Worm (Caenorhabditis elegans) whole organism, mixed stage, embryonic: ENCODE data around the gene M163.11.

Experiments
- M03D4.4 ChIP-seq: sonication (generic microtip); optimal IDR thresholded peaks from 2 replicates; lab custom pipeline; 2017; ENCODE audit warnings: mild to moderate bottlenecking, missing genetic modification characterization, missing compliant biosample characterization
- blmp-1 ChIP-seq: fragments of 150-350 bp; optimal IDR thresholded peaks from 2 replicates; lab custom pipeline; 2014; ENCODE audit warnings: missing biosample characterization, missing genetic modification characterization
- ceh-39 ChIP-seq: fragments of 150-350 bp; optimal IDR thresholded peaks from 2 replicates; lab custom pipeline; 2014; ENCODE audit warnings: missing biosample characterization, missing genetic modification characterization
- ceh-43 ChIP-seq: fragments of 200-800 bp; sonication (Bioruptor generic); optimal IDR thresholded peaks from 2 replicates; lab custom pipeline; 2018; ENCODE audit warnings: mild to moderate bottlenecking, missing genetic modification characterization, moderate library complexity, missing compliant biosample characterization
- ceh-83 ChIP-seq: fragments of 200-800 bp; sonication (Bioruptor generic); optimal IDR thresholded peaks from 2 replicates; lab custom pipeline; 2018; ENCODE audit warnings: mild to moderate bottlenecking, missing genetic modification characterization, missing compliant biosample characterization
- ces-1 ChIP-seq: fragments of 150-350 bp; optimal IDR thresholded peaks from 2 replicates; lab custom pipeline; 2014; ENCODE audit warnings: missing biosample characterization, missing genetic modification reagents, missing genetic modification characterization
- cnd-1 ChIP-seq: fragments of 200-800 bp; sonication (Bioruptor generic); optimal IDR thresholded peaks from 2 replicates; lab custom pipeline; 2018; ENCODE audit warnings: mild to moderate bottlenecking, missing genetic modification characterization, missing compliant biosample characterization
- drap-1 ChIP-seq: fragments of 200-800 bp; sonication (Bioruptor generic); optimal IDR thresholded peaks from 3 replicates; lab custom pipeline; 2018; ENCODE audit warnings: mild to moderate bottlenecking, missing genetic modification characterization, missing compliant biosample characterization
- elt-3 ChIP-seq: fragments of 150-350 bp; optimal IDR thresholded peaks from 2 replicates; lab custom pipeline; 2014; ENCODE audit warnings: missing biosample characterization, missing genetic modification characterization
- hlh-1 ChIP-seq: fragments of 150-350 bp; optimal IDR thresholded peaks from 2 replicates; lab custom pipeline; 2014; ENCODE audit warnings: missing biosample characterization, missing genetic modification reagents, missing genetic modification characterization
- lin-13 ChIP-seq: fragments of 150-350 bp; optimal IDR thresholded peaks from 2 replicates; lab custom pipeline; 2014; ENCODE audit warnings: missing biosample characterization, missing genetic modification characterization
- lin-32 ChIP-seq: fragments of 200-800 bp; sonication (Bioruptor generic); optimal IDR thresholded peaks from 2 replicates; lab custom pipeline; 2018; ENCODE audit warnings: mild to moderate bottlenecking, missing genetic modification characterization, missing compliant biosample characterization
- lsy-2 ChIP-seq: fragments of 150-350 bp; optimal IDR thresholded peaks from 2 replicates; lab custom pipeline; 2014; ENCODE audit warnings: missing biosample characterization, missing genetic modification characterization
- mab-5 ChIP-seq: fragments of 150-350 bp; optimal IDR thresholded peaks from 2 replicates; lab custom pipeline; 2014; ENCODE audit warnings: missing biosample characterization, missing genetic modification characterization
- mep-1 ChIP-seq: fragments of 150-350 bp; optimal IDR thresholded peaks from 2 replicates; lab custom pipeline; 2017; ENCODE audit warnings: missing biosample characterization, missing genetic modification reagents, missing genetic modification characterization, inconsistent platforms
- mls-2 ChIP-seq: sonication (generic microtip); optimal IDR thresholded peaks from 2 replicates; lab custom pipeline; 2016; ENCODE audit warnings: mild to moderate bottlenecking, missing genetic modification characterization, moderate library complexity, missing compliant biosample characterization
- nhr-12 ChIP-seq: fragments of 150-350 bp; optimal IDR thresholded peaks from 2 replicates; lab custom pipeline; 2014; ENCODE audit warnings: missing biosample characterization, missing genetic modification characterization
- nhr-2 ChIP-seq: fragments of 150-350 bp; optimal IDR thresholded peaks from 2 replicates; lab custom pipeline; 2014; ENCODE audit warnings: missing biosample characterization, missing genetic modification characterization
- nhr-28 ChIP-seq: fragments of 150-350 bp; optimal IDR thresholded peaks from 2 replicates; lab custom pipeline; 2014; ENCODE audit warnings: missing biosample characterization, missing genetic modification characterization
- nhr-76 ChIP-seq: sonication (generic microtip); optimal IDR thresholded peaks from 2 replicates; lab custom pipeline; 2017; ENCODE audit warnings: missing biosample characterization, missing genetic modification characterization
- snpc-4 ChIP-seq: fragments of 150-350 bp; optimal IDR thresholded peaks from 2 replicates; lab custom pipeline; 2014; ENCODE audit warnings: missing biosample characterization, missing genetic modification characterization
- sptf-1 ChIP-seq: sonication (generic microtip); optimal IDR thresholded peaks from 2 replicates; lab custom pipeline; 2017; ENCODE audit warnings: mild to moderate bottlenecking, missing genetic modification characterization, moderate library complexity, missing compliant biosample characterization
- tbx-8 ChIP-seq: fragments of 200-800 bp; sonication (Bioruptor generic); optimal IDR thresholded peaks from 2 replicates; lab custom pipeline; 2018; ENCODE audit warnings: mild to moderate bottlenecking, missing genetic modification characterization, moderate library complexity, missing compliant biosample characterization
- unc-120 ChIP-seq: sonication (generic microtip); optimal IDR thresholded peaks from 2 replicates; lab custom pipeline; 2017; ENCODE audit warnings: missing genetic modification characterization, missing compliant biosample characterization; ENCODE audit not compliant: poor library complexity, severe bottlenecking
- unc-39 ChIP-seq: fragments of 150-350 bp; optimal IDR thresholded peaks from 2 replicates; lab custom pipeline; 2014; ENCODE audit warnings: missing biosample characterization, missing genetic modification characterization
- unc-62 ChIP-seq: fragments of 150-350 bp; optimal IDR thresholded peaks from 2 replicates; lab custom pipeline; 2014; ENCODE audit warnings: missing biosample characterization, missing genetic modification reagents, missing genetic modification characterization
- zip-8 ChIP-seq: fragments of 150-350 bp; optimal IDR thresholded peaks from 2 replicates; lab custom pipeline; 2014; ENCODE audit warnings: missing biosample characterization, missing genetic modification characterization
- ztf-11 ChIP-seq: fragments of 150-350 bp; optimal IDR thresholded peaks from 2 replicates; lab custom pipeline; 2014; ENCODE audit warnings: missing biosample characterization, missing genetic modification characterization

M163.11 gene

DNA sequence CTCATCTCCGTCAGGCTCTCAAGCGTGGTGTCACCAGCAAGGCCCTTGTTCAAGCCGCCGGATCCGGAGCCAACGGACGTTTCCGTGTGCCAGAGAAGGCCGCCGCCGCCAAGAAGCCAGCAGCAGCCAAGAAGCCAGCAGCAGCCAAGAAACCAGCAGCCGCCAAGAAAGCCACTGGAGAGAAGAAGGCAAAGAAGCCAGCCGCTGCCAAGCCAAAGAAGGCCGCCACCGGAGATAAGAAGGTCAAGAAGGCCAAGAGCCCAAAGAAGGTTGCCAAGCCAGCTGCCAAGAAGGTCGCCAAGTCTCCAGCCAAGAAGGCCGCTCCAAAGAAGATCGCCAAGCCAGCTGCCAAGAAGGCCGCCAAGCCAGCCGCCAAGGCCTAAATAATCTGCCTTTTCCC is 11.3 kb downstream of the M163.11 start:
- TF ChIP-seq ztf-11 (tag; lab: Kevin White, UChicago) (no peak), M03D4.4 (tag; lab: Kevin White, UChicago) (no peak), mab-5 (tag; lab: Kevin White, UChicago) (no peak), ces-1 (GFP tag; lab: Kevin White, UChicago) (no peak), unc-120 (tag; lab: Kevin White, UChicago) (no peak), ceh-43 (GFP tag; lab: Kevin White, UChicago) (no peak), nhr-12 (tag; lab: Kevin White, UChicago) (no peak), elt-3 (tag; lab: Kevin White, UChicago) (no peak), nhr-28 (tag; lab: Kevin White, UChicago) (no peak), ceh-83 (GFP tag; lab: Kevin White, UChicago) (no peak), nhr-76 (tag; lab: Kevin White, UChicago) (no peak), cnd-1 (no peak), mep-1 (no peak), lin-32 (GFP tag; lab: Kevin White, UChicago) (no peak)

DNA sequence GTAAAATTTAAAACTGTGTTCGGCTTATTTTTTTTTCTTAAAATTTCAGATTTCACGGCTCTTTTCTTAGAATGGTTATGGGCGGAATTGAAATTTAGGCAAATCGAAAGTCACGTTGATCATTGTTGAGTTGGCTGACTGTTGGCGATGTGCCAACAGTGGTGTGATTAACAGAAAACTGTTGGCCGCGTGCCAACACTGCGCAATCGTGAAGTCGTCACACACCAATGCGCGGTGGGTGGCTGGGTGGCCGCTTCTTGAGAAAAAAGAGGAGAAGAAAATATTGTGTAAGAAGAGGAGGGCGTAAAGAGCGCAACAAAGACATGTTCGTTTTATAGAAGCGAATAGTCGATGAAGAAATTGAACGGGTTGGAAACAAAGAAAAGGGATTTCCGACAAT is 11.9 kb downstream of the M163.11 start:
- TF ChIP-seq ceh-39 (tag; lab: Kevin White, UChicago): peak; percentile 70
- TF ChIP-seq zip-8 (tag; lab: Kevin White, UChicago): peak; percentile 23
- no peak for TF ChIP-seq M03D4.4 (tag; lab: Kevin White, UChicago)
- TF ChIP-seq drap-1: no peak
- TF ChIP-seq nhr-28 (tag; lab: Kevin White, UChicago): no peak
- TF ChIP-seq mep-1: peak; percentile 38
- TF ChIP-seq nhr-2 (tag; lab: Kevin White, UChicago): no peak
- TF ChIP-seq blmp-1 (tag; lab: Kevin White, UChicago): no peak
- peak; percentile 22 for TF ChIP-seq mls-2 (tag; lab: Kevin White, UChicago)
- no peak for TF ChIP-seq ces-1 (GFP tag; lab: Kevin White, UChicago)
- no peak for TF ChIP-seq unc-39 (tag; lab: Kevin White, UChicago)
- TF ChIP-seq tbx-8: no peak
- peak; percentile 55 for TF ChIP-seq cnd-1

DNA sequence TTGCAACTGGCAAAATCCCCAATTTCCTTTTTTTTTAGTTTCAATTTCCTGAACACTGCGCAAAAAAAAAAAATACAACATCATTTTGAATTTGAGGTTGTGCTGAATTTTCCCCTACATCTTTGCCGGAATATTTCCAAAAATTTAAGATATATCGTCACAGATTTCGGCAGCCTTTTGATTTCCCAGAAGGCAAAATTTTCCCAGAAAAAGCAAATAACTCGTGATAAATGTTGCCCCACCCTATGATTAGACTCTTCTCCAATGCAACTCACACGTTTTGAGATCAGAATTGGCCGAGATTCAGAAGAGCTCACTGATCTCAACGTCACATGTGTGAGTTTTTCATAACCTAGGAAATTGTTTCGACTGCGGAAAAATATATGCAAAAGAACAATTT is 13.3 kb downstream of the M163.11 start:
- TF ChIP-seq unc-62 (GFP tag; lab: Kevin White, UChicago): no peak
- no peak for TF ChIP-seq snpc-4 (tag; lab: Kevin White, UChicago)

DNA sequence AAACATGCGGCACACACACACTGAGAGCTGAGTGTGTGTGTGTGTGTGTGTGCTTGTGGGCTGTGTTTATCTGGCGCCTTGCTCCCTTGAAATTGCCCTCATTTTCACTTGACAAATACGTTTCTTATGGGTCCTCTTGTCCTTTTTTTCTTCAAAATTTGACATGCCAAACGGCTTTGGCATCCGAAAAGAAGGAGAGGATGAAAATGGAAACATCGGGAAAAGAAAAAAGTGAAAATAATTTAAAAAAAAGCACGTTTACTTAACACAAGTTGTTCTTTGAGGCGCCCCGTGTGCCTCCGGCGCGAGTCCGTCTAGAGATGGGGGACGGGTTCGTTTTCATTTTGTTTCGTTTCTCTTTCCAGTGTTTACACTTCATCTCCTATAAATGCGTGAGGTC is 15.9 kb downstream of the M163.11 start:
- TF ChIP-seq tbx-8 (no peak), blmp-1 (tag; lab: Kevin White, UChicago) (no peak), lin-13 (tag; lab: Kevin White, UChicago) (no peak), sptf-1 (tag; lab: Kevin White, UChicago) (no peak), zip-8 (tag; lab: Kevin White, UChicago) (no peak), ceh-39 (tag; lab: Kevin White, UChicago) (no peak)

DNA sequence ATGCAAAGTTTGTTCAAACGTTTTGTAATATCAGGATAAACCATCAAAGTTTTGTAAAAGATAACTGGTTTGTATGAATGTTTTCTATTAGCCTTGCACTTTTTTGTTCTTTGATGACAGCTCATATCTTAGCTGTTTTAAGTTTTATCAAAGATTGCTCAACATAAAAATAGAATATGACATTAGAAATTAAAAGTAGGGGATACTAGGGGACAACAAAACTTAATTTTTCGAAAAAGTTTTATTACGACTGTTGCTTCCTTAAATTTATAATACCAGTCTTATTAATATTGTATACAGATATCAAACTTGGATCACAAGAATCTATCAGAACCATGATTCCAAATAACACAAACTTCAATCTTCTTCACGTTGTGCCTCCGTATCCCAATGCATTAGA is 16.6 kb downstream of the M163.11 start, which contains the start of gene ztf-14:
Gene ztf-14, plus strand, starts transcription at position 301 of the 400 bp plus-strand sequence.
- no peak for TF ChIP-seq lin-13 (tag; lab: Kevin White, UChicago)
- TF ChIP-seq lsy-2 (tag; lab: Kevin White, UChicago): no peak
- no peak for TF ChIP-seq elt-3 (tag; lab: Kevin White, UChicago)
- no peak for TF ChIP-seq M03D4.4 (tag; lab: Kevin White, UChicago)
- TF ChIP-seq mep-1: no peak
- TF ChIP-seq ces-1 (GFP tag; lab: Kevin White, UChicago): no peak
- TF ChIP-seq nhr-2 (tag; lab: Kevin White, UChicago): no peak
- no peak for TF ChIP-seq ceh-39 (tag; lab: Kevin White, UChicago)
- TF ChIP-seq ceh-83 (GFP tag; lab: Kevin White, UChicago): no peak

DNA sequence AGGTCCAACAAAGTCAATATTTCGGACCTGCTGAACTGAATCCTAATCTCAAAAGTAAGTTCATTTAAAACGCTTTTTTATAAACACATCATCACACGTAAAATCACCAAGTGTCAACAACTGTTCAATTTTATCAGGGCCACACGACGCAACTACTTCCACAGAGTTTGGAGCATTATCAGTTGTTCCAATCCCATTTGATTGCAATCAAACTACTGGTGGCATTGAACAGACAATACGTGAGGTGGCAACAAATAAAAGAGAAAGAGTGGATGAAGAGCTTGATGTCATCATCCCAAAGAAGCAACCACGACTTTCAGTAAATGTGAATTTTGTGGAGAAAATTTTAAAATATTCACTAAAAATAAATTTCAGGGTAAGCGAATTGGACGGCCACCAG is 17.4 kb downstream of the M163.11 start:
- peak; percentile 49 for TF ChIP-seq hlh-1 (tag; lab: Kevin White, UChicago)
- no peak for TF ChIP-seq cnd-1
- TF ChIP-seq, all 35 proteins: peak for 1
